Worm (Caenorhabditis elegans): ENCODE data around the gene nduf-2.2.

Gene nduf-2.2

DNA sequence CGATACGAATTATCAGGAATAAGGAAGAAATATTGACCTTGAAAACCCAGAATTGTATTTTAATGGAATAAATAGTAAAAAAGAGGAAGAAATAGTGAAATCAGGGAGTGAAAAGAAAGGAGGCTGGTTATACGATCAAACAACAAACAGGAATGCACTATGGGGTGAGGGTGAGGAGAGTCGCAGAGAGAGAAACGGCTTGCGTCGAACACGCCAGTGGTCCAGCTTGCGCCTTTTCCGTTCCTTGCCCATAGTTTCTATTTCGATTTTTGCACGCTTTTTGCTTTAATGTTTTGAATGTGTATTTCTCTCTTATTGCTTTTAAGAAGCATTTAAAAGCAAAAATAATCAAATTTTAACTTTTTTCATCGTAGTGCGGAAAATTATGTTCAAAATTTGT, 11.4 kb upstream of the nduf-2.2 start (continued):
- TF ChIP-seq pqm-1 (tag; optimal IDR thresholded peaks at IDR 0.05) (peak; percentile 27), mxl-3 (GFP tag; optimal IDR thresholded peaks at IDR 0.05) (peak; percentile 71), D1046.2 (GFP tag; IDR thresholded peaks at IDR 0.05) (no peak), mxl-2 (GFP tag; conservative IDR thresholded peaks at IDR 0.05) (no peak), aly-2 (tag; optimal IDR thresholded peaks at IDR 0.05) (no peak), rbr-2 (tag; optimal IDR thresholded peaks at IDR 0.05) (peak; percentile 87), aha-1 (tag) (peak; percentile 98), nhr-237 (tag; optimal IDR thresholded peaks at IDR 0.05) (no peak), gei-8 (GFP tag; optimal IDR thresholded peaks at IDR 0.05) (no peak), nhr-42 (GFP tag; IDR thresholded peaks at IDR 0.05) (0 out of 2 replicates have a peak, but pooled peaks have one; percentile 11), dmd-8 (GFP tag; IDR thresholded peaks at IDR 0.05) (no peak), set-16 (GFP tag; IDR thresholded peaks at IDR 0.05) (peak; percentile 21; the same call in 1 of the 2 replicates), jun-1 (tag; optimal IDR thresholded peaks at IDR 0.05) (peak; percentile 5), hlh-30 (tag; optimal IDR thresholded peaks at IDR 0.05; ENCODE audit: insufficient read depth) (peak; percentile 72), php-3 (GFP tag; IDR thresholded peaks at IDR 0.05) (no peak), ztf-11 (tag; optimal IDR thresholded peaks at IDR 0.05) (no peak), T26A8.4 (GFP tag; IDR thresholded peaks at IDR 0.05) (peak; percentile 37; the same call in 1 of the 2 replicates), vab-7 (GFP tag; IDR thresholded peaks at IDR 0.05) (no peak), ceh-62 (tag; optimal IDR thresholded peaks at IDR 0.05) (no peak), daf-16 (GFP tag; optimal IDR thresholded peaks at IDR 0.05) (no peak), daf-16 (tag; optimal IDR thresholded peaks at IDR 0.05) (peak; percentile 67), mdl-1 (tag; optimal IDR thresholded peaks at IDR 0.05) (peak in 1 of 2 experiments; percentile 66), mdt-29 (GFP tag; IDR thresholded peaks at IDR 0.05) (no peak), ceh-28 (tag; optimal IDR thresholded peaks at IDR 0.05) (no peak), daf-19 (GFP tag; conservative IDR thresholded peaks at IDR 0.05) (no peak), nhr-28 (tag; optimal IDR thresholded peaks at IDR 0.05) (peak; percentile 80), mes-2 (tag; optimal IDR thresholded peaks at IDR 0.05; ENCODE audit: poor library complexity, severe bottlenecking) (peak; percentile 93), zag-1 (tag; optimal IDR thresholded peaks at IDR 0.05) (no peak), mep-1 (tag; optimal IDR thresholded peaks at IDR 0.05) (peak; percentile 95), spr-1 (tag; optimal IDR thresholded peaks at IDR 0.05) (peak; percentile 80), skn-1 (tag; optimal IDR thresholded peaks at IDR 0.05) (no peak), hlh-11 (tag; optimal IDR thresholded peaks at IDR 0.05) (peak; percentile 82), unc-39 (tag; optimal IDR thresholded peaks at IDR 0.05) (no peak), nhr-11 (tag; optimal IDR thresholded peaks at IDR 0.05) (peak; percentile 82)

DNA sequence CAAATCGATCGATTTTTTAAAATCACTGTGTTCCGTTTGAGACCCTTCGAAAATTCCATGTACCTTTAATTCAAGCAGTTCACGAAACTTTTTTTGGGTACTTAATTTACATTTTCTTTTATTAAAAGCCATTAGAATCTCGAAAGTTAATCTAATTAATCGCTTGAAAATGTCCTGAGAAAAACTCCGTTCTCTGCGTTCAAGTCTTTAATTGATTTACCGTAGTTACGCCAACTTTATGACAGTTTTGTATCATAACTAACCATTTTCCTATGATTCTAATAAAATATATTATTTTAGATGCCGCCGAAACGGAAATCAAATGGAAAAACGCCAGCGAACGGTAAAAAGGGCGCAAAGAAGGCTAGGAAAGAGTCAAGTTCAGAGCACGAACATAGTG, 10.8 kb upstream of the nduf-2.2 start, which contains the start of gene jhdm-1:
Gene jhdm-1 (plus strand): TSS at position 301 of the 400 bp plus-strand sequence.
- no peak for TF ChIP-seq F44E2.7 (GFP tag; IDR thresholded peaks at IDR 0.05)
- TF ChIP-seq zfp-3 (GFP tag; conservative IDR thresholded peaks at IDR 0.05): no peak

DNA sequence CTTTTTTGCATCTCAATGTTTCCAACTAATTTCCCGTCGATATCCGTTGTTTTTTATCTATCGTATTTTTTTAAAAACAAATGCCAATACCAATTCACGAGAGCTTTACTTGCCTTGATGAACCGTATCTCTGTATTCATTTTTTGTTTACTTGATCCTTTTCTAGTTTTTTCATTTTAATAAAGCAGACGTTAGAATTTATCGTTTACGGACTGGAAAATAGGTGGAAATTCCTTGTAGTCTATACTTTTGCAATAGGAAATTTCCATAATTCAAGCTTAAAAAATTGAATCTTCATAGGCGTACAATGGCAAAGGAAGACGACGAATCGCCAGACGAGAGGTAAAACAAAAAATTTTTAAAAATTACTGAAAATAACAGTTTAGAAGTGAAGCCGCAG, 5.2 kb upstream of the nduf-2.2 start, which contains the start of gene algn-1:
Gene algn-1 (plus strand): TSS at position 301 of the 400 bp plus-strand sequence.
- TF ChIP-seq madf-9 (GFP tag; conservative IDR thresholded peaks at IDR 0.05) (no peak), mxl-3 (GFP tag; optimal IDR thresholded peaks at IDR 0.05) (no peak), dve-1 (tag; optimal IDR thresholded peaks at IDR 0.05; ENCODE audit: insufficient read depth) (no peak), Y105C5A.15 (GFP tag; IDR thresholded peaks at IDR 0.05) (0 out of 2 replicates have a peak, but pooled peaks have one; percentile 18), ceh-28 (tag; optimal IDR thresholded peaks at IDR 0.05) (no peak), lin-29 (GFP tag; IDR thresholded peaks at IDR 0.05) (no peak), tag-97 (GFP tag; IDR thresholded peaks at IDR 0.05) (no peak), mes-2 (tag; optimal IDR thresholded peaks at IDR 0.05; ENCODE audit: poor library complexity, severe bottlenecking) (no peak), daf-16 (GFP tag; optimal IDR thresholded peaks at IDR 0.05) (no peak), daf-16 (tag; optimal IDR thresholded peaks at IDR 0.05) (no peak), aha-1 (tag) (peak; percentile 49), daf-12 (tag; optimal IDR thresholded peaks at IDR 0.05) (no peak), fos-1 (tag; optimal IDR thresholded peaks at IDR 0.05) (no peak), gei-8 (GFP tag; optimal IDR thresholded peaks at IDR 0.05) (no peak)

Measured in whole organism, L4 larva.